Fruit fly (Drosophila melanogaster) whole organism, wandering third instar larva: ENCODE results near the gene CG10280.

Source experiments
- Abd-B ChIP-seq: fragments of >200 bp; optimal IDR thresholded peaks from 2 replicates; lab custom pipeline; 2017; ENCODE audit warnings: missing biosample characterization, missing genetic modification characterization
- CrebA ChIP-seq: fragments of 200-800 bp; sonication (Bioruptor generic); optimal IDR thresholded peaks from 2 replicates; lab custom pipeline; 2016; ENCODE audit warnings: missing biosample characterization, mild to moderate bottlenecking, missing genetic modification characterization, borderline replicate concordance
- Dfd ChIP-seq: fragments of >200 bp; optimal IDR thresholded peaks from 2 replicates; lab custom pipeline; 2017; ENCODE audit warnings: missing biosample characterization, missing genetic modification characterization
- Hr78 ChIP-seq: fragments of >200 bp; optimal IDR thresholded peaks from 2 replicates; lab custom pipeline; 2017; ENCODE audit warnings: missing biosample characterization, missing genetic modification characterization
- Mio ChIP-seq: sonication (Bioruptor generic); optimal IDR thresholded peaks from 2 replicates; lab custom pipeline; 2016; ENCODE audit warnings: missing biosample characterization, missing genetic modification characterization
- br ChIP-seq: fragments of 200-800 bp; sonication (Bioruptor generic); optimal IDR thresholded peaks from 2 replicates; lab custom pipeline; 2016; ENCODE audit warnings: missing biosample characterization, missing genetic modification characterization
- ey ChIP-seq: fragments of 200-800 bp; sonication (Bioruptor generic); optimal IDR thresholded peaks from 2 replicates; lab custom pipeline; 2016; ENCODE audit warnings: missing biosample characterization, missing genetic modification characterization
- foxo ChIP-seq, 2 experiments: fragments of 200-800 bp; sonication (Bioruptor generic); optimal IDR thresholded peaks; 2 replicates in 1 of 2; 3 replicates in 1 of 2; lab custom pipeline; 2016 to 2017; ENCODE audit warnings: missing biosample characterization in 2 of 2, missing genetic modification characterization in 2 of 2
- pan ChIP-seq: fragments of >200 bp; optimal IDR thresholded peaks from 2 replicates; lab custom pipeline; 2017

dm6 chr3R:6038200-6038599 is 26.5 kb upstream of the CG10280 start:
- TF ChIP-seq br (GFP tag; lab: Kevin White, UChicago): no peak
- TF ChIP-seq pan (lab: Kevin White, UChicago): no peak
- TF ChIP-seq Hr78 (GFP tag; lab: Kevin White, UChicago): no peak
- TF ChIP-seq CrebA (GFP tag; lab: Kevin White, UChicago): no peak
- TF ChIP-seq Abd-B (GFP tag; lab: Kevin White, UChicago): no peak
- TF ChIP-seq Dfd (GFP tag; lab: Kevin White, UChicago): no peak
- TF ChIP-seq foxo (GFP tag; optimal IDR thresholded peaks at IDR 0.05; lab: Kevin White, UChicago): no peak
- no peak for TF ChIP-seq ey (GFP tag; lab: Kevin White, UChicago)
- TF ChIP-seq Mio (GFP tag; lab: Kevin White, UChicago): no peak
